Worm (Caenorhabditis elegans): ENCODE results near the gene ZK688.10.

DNA sequence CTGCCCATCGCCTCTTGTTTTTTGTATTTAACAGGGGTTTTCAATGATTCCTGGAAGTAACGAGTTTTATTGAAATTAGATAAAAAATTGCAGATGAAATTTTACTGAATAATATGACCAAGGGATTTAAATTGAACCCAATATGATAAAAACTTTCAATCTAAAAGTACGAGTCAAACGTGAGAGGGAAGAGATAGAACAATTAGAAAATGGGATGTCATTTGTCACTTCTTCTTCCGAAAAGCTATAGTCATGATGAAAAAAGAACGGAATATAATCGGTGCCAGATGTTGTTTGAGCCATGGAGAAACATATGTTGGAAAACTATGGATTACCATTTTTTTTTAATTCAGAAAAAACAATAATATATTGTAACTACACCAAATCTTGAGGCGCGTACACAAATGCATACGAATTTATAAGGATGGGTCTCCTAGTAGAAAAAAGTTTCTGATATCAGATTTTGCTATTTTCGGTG, 17.9 kb downstream of the ZK688.10 start, which contains the start of gene sup-18:
- TF ChIP-seq fkh-10 (GFP tag; optimal IDR thresholded peaks at IDR 0.05) (no peak), zag-1 (tag; optimal IDR thresholded peaks at IDR 0.05) (no peak), nhr-90 (tag; optimal IDR thresholded peaks at IDR 0.05; ENCODE audit: poor library complexity) (no peak), lin-35 (GFP tag; optimal IDR thresholded peaks at IDR 0.05) (no peak), elt-2 (tag; optimal IDR thresholded peaks at IDR 0.05) (no peak), mdl-1 (tag; optimal IDR thresholded peaks at IDR 0.05) (no peak)

Measured in whole organism, L1 larva.